Fruit fly (Drosophila melanogaster) whole organism, embryonic: ENCODE results near the gene CG8149.

ENCODE experiments used
- Bteb2 ChIP-seq: fragments of 200-800 bp; sonication (Bioruptor generic); optimal IDR thresholded peaks from 2 replicates; lab custom pipeline; 2016; ENCODE audit warnings: missing biosample characterization, missing genetic modification characterization
- CG10321 ChIP-seq: fragments of 200-800 bp; sonication (Bioruptor generic); IDR thresholded peaks from 2 replicates; pipeline ENCODE4 v1.3.6; 2022; ENCODE audit warnings: missing biosample characterization, missing genetic modification characterization
- CG11695 ChIP-seq: fragments of 200-800 bp; sonication (Bioruptor generic); IDR thresholded peaks from 3 replicates; pipeline ENCODE4 v1.3.6; 2022; ENCODE audit warnings: missing biosample characterization, missing genetic modification characterization
- CG12659 ChIP-seq: fragments of 200-800 bp; sonication (Bioruptor generic); optimal IDR thresholded peaks from 3 replicates; lab custom pipeline; 2017; ENCODE audit warnings: mild to moderate bottlenecking, missing biosample characterization, missing genetic modification reagents, missing genetic modification characterization
- CG12744 ChIP-seq: fragments of 200-800 bp; sonication (Bioruptor generic); optimal IDR thresholded peaks from 2 replicates; lab custom pipeline; 2016; ENCODE audit warnings: missing biosample characterization, missing genetic modification characterization
- CG12942 ChIP-seq: fragments of 200-800 bp; sonication (Bioruptor generic); optimal IDR thresholded peaks from 3 replicates; lab custom pipeline; 2016; ENCODE audit warnings: missing biosample characterization, missing genetic modification characterization
- CG14014 ChIP-seq: fragments of 200-800 bp; sonication (Bioruptor generic); IDR thresholded peaks from 2 replicates; pipeline ENCODE4 v1.3.6; 2022; ENCODE audit warnings: missing biosample characterization, missing genetic modification characterization
- CG14710 ChIP-seq: fragments of 200-800 bp; sonication (Bioruptor generic); optimal IDR thresholded peaks from 3 replicates; lab custom pipeline; 2019; ENCODE audit warnings: missing biosample characterization, mild to moderate bottlenecking, missing genetic modification characterization, moderate library complexity
- CG14965 ChIP-seq: fragments of 200-800 bp; sonication (Bioruptor generic); optimal IDR thresholded peaks from 2 replicates; lab custom pipeline; 2016; ENCODE audit warnings: missing biosample characterization, missing genetic modification characterization, borderline replicate concordance
- CG15696 ChIP-seq: fragments of 200-800 bp; sonication (Bioruptor generic); optimal IDR thresholded peaks from 2 replicates; lab custom pipeline; 2019; ENCODE audit warnings: missing biosample characterization, mild to moderate bottlenecking, missing genetic modification characterization, moderate library complexity
- CG17829 ChIP-seq: fragments of 200-800 bp; optimal IDR thresholded peaks from 2 replicates; lab custom pipeline; 2019; ENCODE audit warnings: missing biosample characterization, mild to moderate bottlenecking, missing genetic modification characterization, moderate library complexity
- CG2712 ChIP-seq: fragments of 200-800 bp; optimal IDR thresholded peaks from 3 replicates; lab custom pipeline; 2019; ENCODE audit warnings: missing biosample characterization, mild to moderate bottlenecking, missing genetic modification characterization, moderate library complexity
- CG2875 ChIP-seq: fragments of 200-800 bp; sonication (Bioruptor generic); optimal IDR thresholded peaks from 2 replicates; lab custom pipeline; 2017; ENCODE audit warnings: missing biosample characterization, mild to moderate bottlenecking, missing genetic modification characterization, missing genetic modification reagents
- CG32772 ChIP-seq: fragments of 200-800 bp; sonication (Bioruptor generic); IDR thresholded peaks from 2 replicates; pipeline ENCODE4 v1.3.6; 2022; ENCODE audit warnings: missing biosample characterization, missing genetic modification characterization
- CG33213 ChIP-seq: fragments of 200-800 bp; sonication (Bioruptor generic); optimal IDR thresholded peaks from 3 replicates; lab custom pipeline; 2016; ENCODE audit warnings: missing biosample characterization, missing genetic modification characterization
- CG34376 ChIP-seq: fragments of 200-800 bp; sonication (Bioruptor generic); optimal IDR thresholded peaks from 2 replicates; lab custom pipeline; 2018; ENCODE audit warnings: missing biosample characterization, mild to moderate bottlenecking, missing genetic modification characterization
- CG7271 ChIP-seq: fragments of 200-800 bp; sonication (Bioruptor generic); optimal IDR thresholded peaks from 2 replicates; lab custom pipeline; 2018; ENCODE audit warnings: missing biosample characterization, mild to moderate bottlenecking, missing genetic modification characterization, moderate library complexity
- CG8478 ChIP-seq: fragments of >200 bp; optimal IDR thresholded peaks from 2 replicates; lab custom pipeline; 2018
- CG8765 ChIP-seq: fragments of 200-800 bp; sonication (Bioruptor generic); IDR thresholded peaks from 2 replicates; pipeline ENCODE4 v1.3.6; 2022; ENCODE audit warnings: missing biosample characterization, missing genetic modification characterization
- CG9609 ChIP-seq: fragments of 200-800 bp; sonication (Bioruptor generic); optimal IDR thresholded peaks from 3 replicates; lab custom pipeline; 2016; ENCODE audit warnings: missing biosample characterization, missing genetic modification characterization
- CG9817 ChIP-seq: fragments of 200-800 bp; sonication (Bioruptor generic); optimal IDR thresholded peaks from 2 replicates; lab custom pipeline; 2018; ENCODE audit warnings: missing biosample characterization, mild to moderate bottlenecking, missing genetic modification characterization, moderate library complexity
- CkIIα-i1 ChIP-seq: fragments of 200-800 bp; sonication (Bioruptor generic); IDR thresholded peaks from 2 replicates; pipeline ENCODE4 v1.3.6; 2022; ENCODE audit warnings: missing biosample characterization, missing genetic modification characterization
- Dad ChIP-seq: fragments of 200-800 bp; sonication (Bioruptor generic); optimal IDR thresholded peaks from 3 replicates; lab custom pipeline; 2016; ENCODE audit warnings: missing biosample characterization, missing genetic modification characterization
- Dll ChIP-seq: fragments of 200-800 bp; sonication (Bioruptor generic); IDR thresholded peaks from 4 replicates; pipeline ENCODE4 v1.3.6; 2022; ENCODE audit warnings: missing biosample characterization, missing genetic modification characterization; ENCODE audit not compliant: partially characterized antibody
- Ets97D ChIP-seq: fragments of 200-800 bp; sonication (Bioruptor generic); optimal IDR thresholded peaks from 3 replicates; lab custom pipeline; 2016; ENCODE audit warnings: missing biosample characterization, missing genetic modification characterization
- Fer1 ChIP-seq: fragments of 200-800 bp; sonication (Bioruptor generic); optimal IDR thresholded peaks from 2 replicates; lab custom pipeline; 2017; ENCODE audit warnings: missing biosample characterization, mild to moderate bottlenecking, missing genetic modification characterization
- Fer3 ChIP-seq: fragments of 200-800 bp; sonication (Bioruptor generic); optimal IDR thresholded peaks from 2 replicates; lab custom pipeline; 2018; ENCODE audit warnings: missing biosample characterization, mild to moderate bottlenecking, missing genetic modification characterization, moderate library complexity
- Gug ChIP-seq: fragments of 200-800 bp; sonication (Bioruptor generic); IDR thresholded peaks from 4 replicates; pipeline ENCODE4 v1.3.6; 2022; ENCODE audit warnings: missing biosample characterization, missing genetic modification characterization
- Hr3 ChIP-seq: fragments of 200-800 bp; sonication (Bioruptor generic); optimal IDR thresholded peaks from 3 replicates; lab custom pipeline; 2016; ENCODE audit warnings: missing biosample characterization, missing genetic modification characterization
- Hr78 ChIP-seq, 2 experiments: fragments of 200-800 bp in 1 of 2; fragments of >200 bp in 1 of 2; sonication (Bioruptor generic) in 1 of 2; optimal IDR thresholded peaks; 2 replicates each; lab custom pipeline; 2017 to 2019; ENCODE audit warnings: missing biosample characterization in 2 of 2, missing genetic modification characterization in 2 of 2, mild to moderate bottlenecking in 1 of 2, moderate library complexity in 1 of 2
- Neu2 ChIP-seq: fragments of 200-800 bp; sonication (Bioruptor generic); optimal IDR thresholded peaks from 3 replicates; lab custom pipeline; 2016; ENCODE audit warnings: missing biosample characterization, missing genetic modification characterization, borderline replicate concordance
- Nf-YB ChIP-seq: fragments of 200-800 bp; sonication (Bioruptor generic); optimal IDR thresholded peaks from 3 replicates; lab custom pipeline; 2019; ENCODE audit warnings: missing biosample characterization, mild to moderate bottlenecking, missing genetic modification characterization, moderate library complexity
- Nf-YC ChIP-seq: fragments of 200-800 bp; optimal IDR thresholded peaks from 3 replicates; lab custom pipeline; 2019; ENCODE audit warnings: missing biosample characterization, mild to moderate bottlenecking, missing genetic modification characterization, moderate library complexity
- PHDP ChIP-seq: fragments of 200-800 bp; sonication (Bioruptor generic); optimal IDR thresholded peaks from 3 replicates; lab custom pipeline; 2018; ENCODE audit warnings: missing biosample characterization, mild to moderate bottlenecking, missing genetic modification characterization, moderate library complexity
- Vsx1 ChIP-seq: fragments of 200-800 bp; sonication (Bioruptor generic); optimal IDR thresholded peaks from 2 replicates; lab custom pipeline; 2017; ENCODE audit warnings: missing biosample characterization, mild to moderate bottlenecking, missing genetic modification characterization, missing genetic modification reagents
- YL-1 ChIP-seq: fragments of 200-800 bp; sonication (Bioruptor generic); optimal IDR thresholded peaks from 3 replicates; lab custom pipeline; 2017; ENCODE audit warnings: missing biosample characterization, mild to moderate bottlenecking, missing genetic modification characterization
- caup ChIP-seq: fragments of 200-800 bp; sonication (Bioruptor generic); optimal IDR thresholded peaks from 3 replicates; lab custom pipeline; 2017; ENCODE audit warnings: missing biosample characterization, mild to moderate bottlenecking, missing genetic modification characterization, moderate library complexity; ENCODE audit not compliant: severe bottlenecking
- croc ChIP-seq: fragments of 200-800 bp; sonication (Bioruptor generic); conservative IDR thresholded peaks from 3 replicates; pipeline ENCODE4 v1.3.6; 2022; ENCODE audit warnings: missing biosample characterization, missing genetic modification characterization
- exex ChIP-seq: fragments of 200-800 bp; sonication (Bioruptor generic); optimal IDR thresholded peaks from 4 replicates; lab custom pipeline; 2018; ENCODE audit warnings: missing biosample characterization, mild to moderate bottlenecking, missing genetic modification characterization, moderate library complexity
- fd3F ChIP-seq: fragments of 200-800 bp; sonication (Bioruptor generic); optimal IDR thresholded peaks from 2 replicates; lab custom pipeline; 2018; ENCODE audit warnings: missing biosample characterization, mild to moderate bottlenecking, missing genetic modification characterization, moderate library complexity
- gem ChIP-seq: fragments of 200-800 bp; sonication (Bioruptor generic); optimal IDR thresholded peaks from 2 replicates; lab custom pipeline; 2019; ENCODE audit warnings: missing biosample characterization, mild to moderate bottlenecking, missing genetic modification characterization, moderate library complexity
- inv ChIP-seq: fragments of 200-800 bp; sonication (Bioruptor generic); IDR thresholded peaks from 2 replicates; pipeline ENCODE4 v1.3.6; 2022; ENCODE audit warnings: missing biosample characterization, missing genetic modification characterization; ENCODE audit not compliant: partially characterized antibody
- prd ChIP-seq, 3 experiments: fragments of >200 bp in 2 of 3; fragments of 200-800 bp in 1 of 3; sonication (Bioruptor generic) in 1 of 3; optimal IDR thresholded peaks in 2 of 3; IDR thresholded peaks in 1 of 3; 2 replicates in 2 of 3; 3 replicates in 1 of 3; pipeline versions ENCODE4 v1.3.6 to Lab custom; 2017 to 2022; ENCODE audit warnings: missing biosample characterization in 1 of 3, missing genetic modification characterization in 1 of 3
- sim ChIP-seq: fragments of 200-800 bp; sonication (Bioruptor generic); IDR thresholded peaks from 2 replicates; pipeline ENCODE4 v1.3.6; 2022; ENCODE audit warnings: missing biosample characterization, missing genetic modification characterization
- sug ChIP-seq: fragments of 200-800 bp; optimal IDR thresholded peaks from 2 replicates; lab custom pipeline; 2019; ENCODE audit warnings: missing biosample characterization, mild to moderate bottlenecking, missing genetic modification characterization, moderate library complexity
- tx ChIP-seq: fragments of 200-800 bp; sonication (Bioruptor generic); optimal IDR thresholded peaks from 2 replicates; lab custom pipeline; 2016; ENCODE audit warnings: missing biosample characterization, missing genetic modification characterization
- zen ChIP-seq: fragments of 200-800 bp; sonication (Bioruptor generic); optimal IDR thresholded peaks from 3 replicates; lab custom pipeline; 2018; ENCODE audit warnings: missing biosample characterization, mild to moderate bottlenecking, missing genetic modification characterization, moderate library complexity

The CG8149 gene

dm6 chr3R:9551013-9551658, 46.7 kb downstream of the CG8149 start (continued):
- TF ChIP-seq CG9817 (tag; lab: Kevin White, UChicago): no peak
- TF ChIP-seq Hr3 (GFP tag; lab: Kevin White, UChicago): no peak
- TF ChIP-seq PHDP (tag; lab: Kevin White, UChicago): no peak
- TF ChIP-seq CG17829 (tag; lab: Kevin White, UChicago): no peak
- TF ChIP-seq CG9609 (GFP tag; lab: Kevin White, UChicago): no peak
- TF ChIP-seq inv (GFP tag; lab: Robert Waterston, UW): no peak
- peak; percentile 87 for TF ChIP-seq caup (GFP tag; lab: Kevin White, UChicago)
- peak; percentile 6 for TF ChIP-seq tx (GFP tag; lab: Kevin White, UChicago)
- TF ChIP-seq sim (GFP tag; lab: Robert Waterston, UW): no peak
- TF ChIP-seq CG12942 (GFP tag; lab: Kevin White, UChicago): no peak
- no peak for TF ChIP-seq zen (tag; lab: Kevin White, UChicago)
- TF ChIP-seq croc (GFP tag; lab: Robert Waterston, UW): no peak
- TF ChIP-seq CG10321 (GFP tag; lab: Robert Waterston, UW): no peak
- TF ChIP-seq fd3F: no peak
- TF ChIP-seq CG14014 (GFP tag; lab: Robert Waterston, UW): no peak
- peak in 1 of 2 experiments; percentile 99 for TF ChIP-seq Hr78 (GFP tag; optimal IDR thresholded peaks at IDR 0.05; lab: Kevin White, UChicago)
- TF ChIP-seq Dad (GFP tag; lab: Kevin White, UChicago): peak; percentile 11
- peak; percentile 38 for TF ChIP-seq CG12744 (GFP tag; lab: Kevin White, UChicago)
- no peak for TF ChIP-seq CG14965 (GFP tag; lab: Kevin White, UChicago)
- peak; percentile 23 for TF ChIP-seq CG33213 (GFP tag; lab: Kevin White, UChicago)
- TF ChIP-seq exex (tag; lab: Kevin White, UChicago): peak; percentile 36
- TF ChIP-seq CG8765 (GFP tag; lab: Robert Waterston, UW): no peak
- TF ChIP-seq Nf-YB (GFP tag; lab: Kevin White, UChicago): no peak
- peak; percentile 21 for TF ChIP-seq Fer3 (tag; lab: Kevin White, UChicago)
- TF ChIP-seq CG7271 (tag; lab: Kevin White, UChicago): no peak
- TF ChIP-seq Dll (GFP tag; lab: Robert Waterston, UW): no peak
- TF ChIP-seq Ets97D (GFP tag; lab: Kevin White, UChicago): peak; percentile 4
- TF ChIP-seq CG11695 (GFP tag; lab: Robert Waterston, UW): no peak
- no peak for TF ChIP-seq CG2712 (tag; lab: Kevin White, UChicago)
- TF ChIP-seq Bteb2 (GFP tag; lab: Kevin White, UChicago): no peak
- peak; percentile 55 for TF ChIP-seq CG2875
- TF ChIP-seq CG8478 (lab: Kevin White, UChicago): peak; percentile 43
- no peak for TF ChIP-seq Gug
- TF ChIP-seq, all 482 proteins: peak for 155

- TF ChIP-seq CG14710 (tag; lab: Kevin White, UChicago) (peak; percentile 73), Vsx1 (GFP tag; lab: Kevin White, UChicago) (no peak), sug (peak; percentile 61), CG34376 (GFP tag; lab: Kevin White, UChicago) (peak; percentile 42), gem (peak; percentile 25), Nf-YC (tag; lab: Kevin White, UChicago) (peak; percentile 14), Neu2 (GFP tag; lab: Kevin White, UChicago) (no peak), CkIIα-i1 (GFP tag; lab: Robert Waterston, UW) (no peak), YL-1 (GFP tag; lab: Kevin White, UChicago) (peak; percentile 30), CG12659 (GFP tag; lab: Kevin White, UChicago) (peak; percentile 43), Fer1 (GFP tag; lab: Kevin White, UChicago) (peak; percentile 31), CG32772 (GFP tag; lab: Robert Waterston, UW) (no peak), prd (optimal IDR thresholded peaks at IDR 0.05; lab: Kevin White, UChicago) (no peak), prd (GFP tag; IDR thresholded peaks at IDR 0.05; lab: Robert Waterston, UW) (no peak), CG15696 (tag; lab: Kevin White, UChicago) (peak; percentile 1)
These were observed 47.4 kb downstream of the CG8149 start, which contains the start of the genes mura and RnpS1 for dm6 chr3R:9551659-9552435. TSS of gene mura (minus strand) at chr3R:9551806. TSS of gene RnpS1 (plus strand) at chr3R:9552034.
